Worm (Caenorhabditis elegans): ENCODE results near the gene acly-1.

- no peak for TF ChIP-seq tab-1 (GFP tag; IDR thresholded peaks at IDR 0.05)
- no peak for TF ChIP-seq ref-1 (GFP tag; conservative IDR thresholded peaks at IDR 0.05)
- no peak for TF ChIP-seq flt-1 (GFP tag; IDR thresholded peaks at IDR 0.05)
- TF ChIP-seq klf-2 (GFP tag; conservative IDR thresholded peaks at IDR 0.05), result no peak
Measured at ce11 chrX:1478569-1478968, 773 bp upstream of the acly-1 start.
